Worm (Caenorhabditis elegans) whole organism, L3 larva: ENCODE data around the gene srh-113.

Experiments used
- ZK546.5 ChIP-seq: sonication (generic microtip); optimal IDR thresholded peaks from 2 replicates; lab custom pipeline; 2017; ENCODE audit warnings: missing biosample characterization, missing genetic modification characterization
- aly-2 ChIP-seq: fragments of 150-350 bp; optimal IDR thresholded peaks from 2 replicates; lab custom pipeline; 2014; ENCODE audit warnings: missing biosample characterization, missing genetic modification characterization
- ama-1 ChIP-seq: fragments of 150-350 bp; optimal IDR thresholded peaks from 2 replicates; lab custom pipeline; 2018
- ceh-28 ChIP-seq: fragments of 150-350 bp; optimal IDR thresholded peaks from 2 replicates; lab custom pipeline; 2014; ENCODE audit warnings: missing biosample characterization, missing genetic modification reagents, missing genetic modification characterization
- ceh-82 ChIP-seq: fragments of 150-350 bp; optimal IDR thresholded peaks from 2 replicates; lab custom pipeline; 2014; ENCODE audit warnings: missing biosample characterization, missing genetic modification characterization
- ceh-9 ChIP-seq: sonication (generic microtip); optimal IDR thresholded peaks from 2 replicates; lab custom pipeline; 2018; ENCODE audit warnings: missing biosample characterization, missing genetic modification characterization
- elt-1 ChIP-seq: fragments of 150-350 bp; optimal IDR thresholded peaks from 2 replicates; lab custom pipeline; 2014; ENCODE audit warnings: missing biosample characterization, missing genetic modification characterization
- elt-2 ChIP-seq: sonication (generic microtip); optimal IDR thresholded peaks from 2 replicates; lab custom pipeline; 2016; ENCODE audit warnings: missing genetic modification reagents, mild to moderate bottlenecking, missing genetic modification characterization, missing compliant biosample characterization
- fkh-10 ChIP-seq: sonication (generic microtip); optimal IDR thresholded peaks from 2 replicates; lab custom pipeline; 2017; ENCODE audit warnings: missing biosample characterization, missing genetic modification reagents, missing genetic modification characterization
- fos-1 ChIP-seq: fragments of 150-350 bp; optimal IDR thresholded peaks from 2 replicates; lab custom pipeline; 2014; ENCODE audit warnings: missing biosample characterization, missing genetic modification characterization
- hmg-11 ChIP-seq: sonication (generic microtip); optimal IDR thresholded peaks from 2 replicates; lab custom pipeline; 2016; ENCODE audit warnings: missing genetic modification characterization, missing compliant biosample characterization
- jun-1 ChIP-seq: fragments of 150-350 bp; optimal IDR thresholded peaks from 2 replicates; lab custom pipeline; 2014; ENCODE audit warnings: missing biosample characterization, missing genetic modification reagents, missing genetic modification characterization
- lin-15B ChIP-seq: fragments of 150-350 bp; optimal IDR thresholded peaks from 2 replicates; lab custom pipeline; 2014; ENCODE audit warnings: missing biosample characterization, missing genetic modification characterization
- lin-39 ChIP-seq: fragments of 150-350 bp; optimal IDR thresholded peaks from 2 replicates; lab custom pipeline; 2018; ENCODE audit warnings: missing biosample characterization, missing genetic modification reagents, missing genetic modification characterization
- lsy-12 ChIP-seq: sonication (generic microtip); optimal IDR thresholded peaks from 2 replicates; lab custom pipeline; 2016; ENCODE audit warnings: mild to moderate bottlenecking, missing genetic modification characterization, missing compliant biosample characterization
- mdl-1 ChIP-seq: fragments of 150-350 bp; optimal IDR thresholded peaks from 2 replicates; lab custom pipeline; 2014; ENCODE audit warnings: missing biosample characterization, missing genetic modification characterization
- nfya-1 ChIP-seq: sonication (generic microtip); optimal IDR thresholded peaks from 2 replicates; lab custom pipeline; 2017; ENCODE audit warnings: missing genetic modification characterization, mild to moderate bottlenecking, missing compliant biosample characterization, antibody characterized with exemption, moderate library complexity; ENCODE audit not compliant: insufficient read depth
- nhr-12 ChIP-seq: fragments of 150-350 bp; optimal IDR thresholded peaks from 2 replicates; lab custom pipeline; 2014; ENCODE audit warnings: missing biosample characterization, missing genetic modification characterization
- nhr-237 ChIP-seq: fragments of 150-350 bp; optimal IDR thresholded peaks from 2 replicates; lab custom pipeline; 2014; ENCODE audit warnings: missing biosample characterization, missing genetic modification characterization
- nhr-28 ChIP-seq: fragments of 150-350 bp; optimal IDR thresholded peaks from 2 replicates; lab custom pipeline; 2014; ENCODE audit warnings: missing biosample characterization, missing genetic modification characterization
- nhr-43 ChIP-seq: sonication (generic microtip); optimal IDR thresholded peaks from 2 replicates; lab custom pipeline; 2016; ENCODE audit warnings: mild to moderate bottlenecking, missing genetic modification characterization, missing compliant biosample characterization; ENCODE audit not compliant: poor library complexity, severe bottlenecking
- nhr-67 ChIP-seq: fragments of 150-350 bp; optimal IDR thresholded peaks from 2 replicates; lab custom pipeline; 2014; ENCODE audit warnings: missing biosample characterization, missing genetic modification characterization
- nhr-76 ChIP-seq: fragments of 150-350 bp; sonication (generic microtip); optimal IDR thresholded peaks from 5 replicates; lab custom pipeline; 2014; ENCODE audit warnings: missing biosample characterization, missing genetic modification characterization
- nhr-77 ChIP-seq: fragments of 150-350 bp; optimal IDR thresholded peaks from 2 replicates; lab custom pipeline; 2014; ENCODE audit warnings: missing biosample characterization, missing genetic modification characterization
- pha-4 ChIP-seq: fragments of 150-350 bp; optimal IDR thresholded peaks from 2 replicates; lab custom pipeline; 2014; ENCODE audit warnings: missing biosample characterization, missing genetic modification reagents, missing genetic modification characterization
- pqm-1 ChIP-seq: fragments of 150-350 bp; optimal IDR thresholded peaks from 2 replicates; lab custom pipeline; 2017; ENCODE audit warnings: missing biosample characterization, missing genetic modification characterization, inconsistent platforms
- sea-2 ChIP-seq: fragments of 150-350 bp; sonication (generic microtip); optimal IDR thresholded peaks from 4 replicates; lab custom pipeline; 2014; ENCODE audit warnings: missing biosample characterization, missing genetic modification reagents, missing genetic modification characterization
- skn-1 ChIP-seq: fragments of 150-350 bp; optimal IDR thresholded peaks from 2 replicates; lab custom pipeline; 2014; ENCODE audit warnings: missing biosample characterization, missing genetic modification characterization
- snpc-4 ChIP-seq: fragments of 150-350 bp; optimal IDR thresholded peaks from 2 replicates; lab custom pipeline; 2014; ENCODE audit warnings: missing biosample characterization, missing genetic modification characterization
- unc-39 ChIP-seq: sonication (generic microtip); optimal IDR thresholded peaks from 4 replicates; lab custom pipeline; 2017; ENCODE audit warnings: missing biosample characterization, missing genetic modification characterization
- zag-1 ChIP-seq: fragments of 150-350 bp; optimal IDR thresholded peaks from 2 replicates; lab custom pipeline; 2014; ENCODE audit warnings: missing biosample characterization, missing genetic modification characterization
- ztf-4 ChIP-seq: fragments of 150-350 bp; optimal IDR thresholded peaks from 2 replicates; lab custom pipeline; 2014; ENCODE audit warnings: missing biosample characterization, missing genetic modification characterization

srh-113 gene

DNA sequence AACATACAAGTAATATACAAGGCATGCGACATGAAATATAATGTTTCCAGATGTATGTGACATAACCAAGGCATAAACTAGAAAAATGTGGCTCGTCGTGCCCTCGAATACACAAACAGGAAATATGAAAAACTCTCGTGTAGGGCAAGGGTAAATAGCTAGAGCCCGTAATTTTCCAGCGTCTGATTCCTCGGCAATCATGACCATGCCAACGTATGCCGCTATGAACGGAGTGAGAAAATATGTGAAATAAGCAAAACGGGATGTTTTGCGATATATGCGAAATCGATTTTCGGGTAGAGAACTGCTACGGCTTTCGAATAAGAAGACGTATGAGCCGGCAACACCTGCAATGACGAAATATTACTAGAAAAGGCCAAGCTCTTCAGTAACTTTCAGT lies 12.5 kb downstream of the srh-113 start, which contains the start of gene scl-25:
scl-25 (plus strand) TSS at position 301 of the 400 bp plus-strand sequence.
- TF ChIP-seq pqm-1 (tag; lab: Kevin White, UChicago) (no peak), ZK546.5 (tag; lab: Kevin White, UChicago) (no peak), lin-15B (no peak), nhr-77 (tag; lab: Kevin White, UChicago) (no peak), zag-1 (tag; lab: Kevin White, UChicago) (no peak), elt-1 (no peak), unc-39 (tag; lab: Kevin White, UChicago) (no peak), jun-1 (tag; lab: Kevin White, UChicago) (no peak), nfya-1 (tag; lab: Kevin White, UChicago) (no peak), ceh-9 (tag; lab: Kevin White, UChicago) (no peak), nhr-12 (no peak), ztf-4 (no peak), nhr-76 (no peak), skn-1 (tag; lab: Kevin White, UChicago) (no peak), nhr-28 (tag; lab: Kevin White, UChicago) (no peak), nhr-67 (no peak), fos-1 (tag; lab: Kevin White, UChicago) (no peak), snpc-4 (tag; lab: Kevin White, UChicago) (no peak), ceh-28 (tag; lab: Kevin White, UChicago) (no peak), nhr-43 (no peak)

DNA sequence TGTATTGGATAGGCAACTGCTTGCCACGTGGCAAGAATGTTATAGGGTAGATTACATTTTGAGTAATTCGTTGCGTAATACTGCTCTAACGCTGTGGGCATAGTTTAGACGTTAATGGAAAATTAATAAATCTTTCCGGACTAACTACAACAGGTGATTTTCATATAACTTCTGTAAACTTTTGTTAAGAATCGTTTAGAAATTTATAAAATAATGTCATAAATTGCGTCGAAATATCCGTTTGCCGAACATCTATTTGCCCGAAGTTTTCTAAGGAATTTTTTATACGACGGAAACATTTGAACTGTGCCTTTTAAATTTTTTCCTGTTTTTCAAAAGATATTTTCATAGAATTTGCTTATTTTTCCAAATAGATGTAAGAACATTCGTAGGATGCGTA lies 13.3 kb downstream of the srh-113 start, which contains the start of gene srh-112:
srh-112 (minus strand) TSS at position 101 of the 400 bp plus-strand sequence.
- no peak for TF ChIP-seq nhr-237
- no peak for TF ChIP-seq ama-1
- TF ChIP-seq, all 47 proteins: peak for 0

ce11 chrV:17232403-17232802 lies 19.6 kb downstream of the srh-113 start:
- TF ChIP-seq ceh-82 = no peak
- TF ChIP-seq nhr-12 = no peak
- no peak for TF ChIP-seq fkh-10
- TF ChIP-seq hmg-11 (tag; lab: Kevin White, UChicago) = no peak
- no peak for TF ChIP-seq lin-39 (tag; lab: Kevin White, UChicago)
- no peak for TF ChIP-seq jun-1 (tag; lab: Kevin White, UChicago)
- no peak for TF ChIP-seq fos-1 (tag; lab: Kevin White, UChicago)
- TF ChIP-seq lin-15B = no peak
- no peak for TF ChIP-seq aly-2 (tag; lab: Kevin White, UChicago)
- TF ChIP-seq ama-1 = no peak
- TF ChIP-seq, all 47 proteins: peak for 0

ce11 chrV:17236345-17236744 lies 23.5 kb downstream of the srh-113 start, which contains the start of gene T19C9.10:
Gene T19C9.10 (plus strand): TSS chrV:17236592.
- TF ChIP-seq elt-1 (peak; percentile 67), lsy-12 (tag; lab: Kevin White, UChicago) (no peak)

ce11 chrV:17238799-17239198 lies 26.0 kb downstream of the srh-113 start, which contains the start of gene T19C9.8:
Gene T19C9.8 (plus strand): TSS chrV:17239097.
- TF ChIP-seq mdl-1 (tag; lab: Kevin White, UChicago) (no peak), pqm-1 (tag; lab: Kevin White, UChicago) (peak; percentile 77), elt-2 (tag; lab: Kevin White, UChicago) (peak; percentile 94)

DNA sequence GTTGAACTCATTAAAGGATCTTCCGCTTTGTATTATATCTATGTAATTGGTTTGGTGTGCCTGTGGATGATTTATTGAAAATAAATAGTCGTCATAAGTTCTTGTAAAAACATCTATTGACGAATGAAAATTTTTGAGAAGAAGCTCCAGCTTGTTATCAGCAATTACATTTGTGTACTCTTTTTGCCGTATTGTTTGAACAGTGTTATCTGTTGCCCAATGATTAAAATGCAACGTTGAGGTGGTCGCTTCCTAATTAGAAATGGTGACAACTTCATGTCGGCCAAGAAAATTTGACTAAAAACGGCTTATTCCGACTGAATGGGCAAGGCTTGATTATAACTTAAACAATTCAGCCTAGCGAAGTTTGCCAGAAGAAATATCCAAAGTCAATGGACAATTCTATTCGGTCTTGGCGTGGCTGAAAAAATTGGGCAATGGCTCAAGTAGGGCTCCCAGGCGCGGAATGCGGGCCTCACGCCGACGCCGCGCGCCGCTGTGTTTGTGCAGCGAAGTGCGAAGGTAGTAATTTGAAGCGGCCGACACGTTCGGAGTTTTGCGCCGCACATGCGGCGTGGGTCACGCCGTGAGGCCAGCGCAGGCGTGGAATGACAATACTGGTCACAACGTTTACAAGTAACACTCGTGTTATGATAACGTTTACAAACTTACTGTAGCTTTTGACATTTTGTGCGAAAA lies 27.9 kb downstream of the srh-113 start:
- TF ChIP-seq zag-1 (tag; lab: Kevin White, UChicago) = no peak
- TF ChIP-seq elt-2 (tag; lab: Kevin White, UChicago) = peak; percentile 70
- TF ChIP-seq sea-2 (GFP tag; lab: Kevin White, UChicago) = no peak
- peak; percentile 21 for TF ChIP-seq pha-4 (tag; lab: Kevin White, UChicago)
- TF ChIP-seq pqm-1 (tag; lab: Kevin White, UChicago) = peak; percentile 22
- no peak for TF ChIP-seq lsy-12 (tag; lab: Kevin White, UChicago)
